Fruit fly (Drosophila melanogaster): ENCODE measurements around the gene Ptpa.
A peak's percentile ranks its signal among the peaks of the same experiment; 100 is the strongest.

Gene Ptpa

DNA sequence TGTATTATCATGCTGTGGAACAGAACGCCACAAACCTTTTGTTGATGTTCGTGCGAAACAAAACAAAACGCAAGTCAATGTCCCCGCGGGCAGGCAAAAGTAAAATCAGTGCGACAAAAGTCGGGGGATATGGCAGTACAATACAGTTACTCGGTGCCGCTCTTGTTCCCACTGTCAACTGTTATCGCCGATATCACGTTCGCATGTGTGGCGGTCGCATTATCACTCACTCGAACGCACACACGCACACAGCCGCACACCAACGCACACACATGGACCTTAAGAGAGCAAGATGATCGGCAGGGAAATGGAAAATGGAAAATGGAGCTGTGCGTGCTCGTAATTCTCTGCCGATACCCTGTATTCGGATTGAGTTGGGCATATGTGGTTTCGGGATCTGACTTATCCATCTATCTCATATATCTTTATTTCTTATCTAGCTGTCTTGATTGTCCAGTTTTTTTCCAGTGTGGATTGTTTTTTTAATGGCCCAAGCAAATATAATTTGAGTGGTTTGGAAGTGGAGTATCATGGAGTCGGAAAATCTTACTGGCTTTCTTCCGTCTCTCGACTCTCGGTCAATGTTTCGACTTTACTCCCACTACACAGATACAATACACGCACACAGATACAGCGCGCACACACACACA lies 38.1 kb upstream of the Ptpa start (continued):
- TF ChIP-seq unpg (GFP tag; optimal IDR thresholded peaks at IDR 0.05) (peak; percentile 84), Atf-2 (GFP tag; optimal IDR thresholded peaks at IDR 0.05) (peak; percentile 86), Abd-B (GFP tag; optimal IDR thresholded peaks at IDR 0.05) (peak; percentile 85), CG7745 (tag; optimal IDR thresholded peaks at IDR 0.05) (no peak), CG2875 (GFP tag; optimal IDR thresholded peaks at IDR 0.05) (peak; percentile 85), HLH54F (GFP tag; optimal IDR thresholded peaks at IDR 0.05) (peak; percentile 9), CG14014 (GFP tag; IDR thresholded peaks at IDR 0.05) (no peak), chm (GFP tag; IDR thresholded peaks at IDR 0.05) (peak; percentile 94), zfh2 (GFP tag; optimal IDR thresholded peaks at IDR 0.05) (no peak), CG6254 (GFP tag; optimal IDR thresholded peaks at IDR 0.05) (peak; percentile 73), CG14050 (GFP tag; IDR thresholded peaks at IDR 0.05) (peak; percentile 18; the same call in 1 of the 3 replicates), ac (GFP tag; optimal IDR thresholded peaks at IDR 0.05) (no peak), nerfin-1 (tag; optimal IDR thresholded peaks at IDR 0.05) (no peak), croc (GFP tag; conservative IDR thresholded peaks at IDR 0.05) (peak; percentile 91), lbe (GFP tag; optimal IDR thresholded peaks at IDR 0.05) (no peak), CG30403 (GFP tag; optimal IDR thresholded peaks at IDR 0.05) (peak; percentile 84), Atf6 (GFP tag; IDR thresholded peaks at IDR 0.05) (no peak), jigr1 (GFP tag; IDR thresholded peaks at IDR 0.05) (peak; percentile 70; the same call in 2 of the 3 replicates), inv (GFP tag; IDR thresholded peaks at IDR 0.05; ENCODE audit: partially characterized antibody) (no peak), CG10565 (GFP tag; optimal IDR thresholded peaks at IDR 0.05) (peak; percentile 23), CG42726 (GFP tag; IDR thresholded peaks at IDR 0.05; ENCODE audit: partially characterized antibody) (no peak), fd64A (GFP tag; optimal IDR thresholded peaks at IDR 0.05) (peak; percentile 72), dmrt11E (tag; optimal IDR thresholded peaks at IDR 0.05) (peak; percentile 84), Dek (tag; optimal IDR thresholded peaks at IDR 0.05) (no peak), ro (GFP tag; IDR thresholded peaks at IDR 0.05) (peak; percentile 66; the same call in 1 of the 2 replicates), CkIIα-i1 (GFP tag; IDR thresholded peaks at IDR 0.05) (no peak), Fer1 (GFP tag; optimal IDR thresholded peaks at IDR 0.05) (no peak), tx (GFP tag; optimal IDR thresholded peaks at IDR 0.05) (peak; percentile 74), CG6854 (GFP tag; optimal IDR thresholded peaks at IDR 0.05) (no peak), pnt (GFP tag; optimal IDR thresholded peaks at IDR 0.05) (peak; percentile 89), CG17361 (GFP tag; IDR thresholded peaks at IDR 0.05) (peak; percentile 88; the same call in 2 of the 3 replicates), gfzf (GFP tag; optimal IDR thresholded peaks at IDR 0.05) (no peak), Sry-β (GFP tag; optimal IDR thresholded peaks at IDR 0.05) (peak; percentile 24), Sin3A (optimal IDR thresholded peaks at IDR 0.05) (no peak), CG17829 (tag; optimal IDR thresholded peaks at IDR 0.05) (peak; percentile 87), CG8944 (GFP tag; optimal IDR thresholded peaks at IDR 0.05) (peak; percentile 93), CG8281 (tag; optimal IDR thresholded peaks at IDR 0.05) (peak; percentile 38), Aef1 (GFP tag; IDR thresholded peaks at IDR 0.05) (peak; percentile 55; the same call in 2 of the 3 replicates), Deaf1 (tag; optimal IDR thresholded peaks at IDR 0.05) (no peak), yki (optimal IDR thresholded peaks at IDR 0.05) (no peak), danr (GFP tag; IDR thresholded peaks at IDR 0.05) (peak; percentile 65), Lhr (GFP tag; optimal IDR thresholded peaks at IDR 0.05) (peak; percentile 56), h (optimal IDR thresholded peaks at IDR 0.05) (no peak), kay (GFP tag; optimal IDR thresholded peaks at IDR 0.05) (peak; percentile 68), sima (GFP tag; optimal IDR thresholded peaks at IDR 0.05) (peak; percentile 35), MESR4 (GFP tag; optimal IDR thresholded peaks at IDR 0.05) (peak; percentile 2), CG6813 (GFP tag; optimal IDR thresholded peaks at IDR 0.05) (peak; percentile 43), hbn (GFP tag; IDR thresholded peaks at IDR 0.05; ENCODE audit: partially characterized antibody) (no peak), CG5953 (GFP tag; IDR thresholded peaks at IDR 0.05) (peak; percentile 67), Fer3 (tag; optimal IDR thresholded peaks at IDR 0.05) (peak; percentile 40), CG1792 (GFP tag; optimal IDR thresholded peaks at IDR 0.05) (peak; percentile 63)
